Fruit fly (Drosophila melanogaster): ENCODE results near the gene Madm.

Gene Madm

DNA sequence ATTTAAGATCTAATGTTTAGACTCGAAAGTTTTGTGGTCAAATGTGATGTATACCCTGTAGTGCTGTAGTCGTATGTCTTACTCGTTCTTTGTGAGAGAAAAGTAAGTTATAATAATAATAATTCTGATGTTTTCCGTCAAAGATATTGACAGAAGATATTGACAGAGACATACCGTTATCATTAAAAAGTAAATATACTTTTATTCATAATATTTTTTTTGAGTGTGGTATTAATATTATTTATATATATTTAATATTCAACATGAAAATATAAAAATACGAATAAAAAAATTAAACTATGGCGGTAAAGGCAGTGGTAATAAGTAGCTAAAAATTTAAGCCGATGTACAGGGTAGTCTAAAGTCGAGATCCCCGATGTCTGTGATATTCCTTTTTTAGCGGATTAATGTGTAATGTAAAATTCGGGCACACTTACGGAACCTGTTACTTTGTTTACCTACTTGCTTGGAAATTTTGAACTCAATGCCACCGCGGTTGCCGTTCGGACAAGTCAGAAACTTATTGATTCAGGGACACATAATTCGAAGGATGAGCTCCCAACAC is 5.9 kb upstream of the Madm start, which contains the start of the genes CG2100 and CG1236 (continued):
- TF ChIP-seq mam (GFP tag; optimal IDR thresholded peaks at IDR 0.05) (peak; percentile 53), CG18476 (GFP tag; optimal IDR thresholded peaks at IDR 0.05) (peak; percentile 58), Ravus (GFP tag; IDR thresholded peaks at IDR 0.05) (no peak; the same call in 1 of the 2 replicates), CG2678 (tag; optimal IDR thresholded peaks at IDR 0.05) (peak; percentile 92), CG9932 (GFP tag; IDR thresholded peaks at IDR 0.05) (peak; percentile 74), CG15011 (GFP tag; optimal IDR thresholded peaks at IDR 0.05) (no peak), emc (GFP tag; optimal IDR thresholded peaks at IDR 0.05) (no peak), tll (GFP tag; optimal IDR thresholded peaks at IDR 0.05) (peak in 1 of 2 experiments; percentile 32), gsb-n (tag; optimal IDR thresholded peaks at IDR 0.05) (no peak), h (optimal IDR thresholded peaks at IDR 0.05) (no peak), chm (GFP tag; IDR thresholded peaks at IDR 0.05) (peak; percentile 79), Sry-δ (GFP tag; optimal IDR thresholded peaks at IDR 0.05) (no peak), ttk (GFP tag; IDR thresholded peaks at IDR 0.05) (peak; percentile 77), CG6272 (GFP tag; IDR thresholded peaks at IDR 0.05) (peak; percentile 66), C15 (GFP tag; IDR thresholded peaks at IDR 0.05) (0 out of 3 replicates have a peak, but pooled peaks have one; percentile 29), jigr1 (GFP tag; IDR thresholded peaks at IDR 0.05) (peak; percentile 72; the same call in 2 of the 3 replicates), HLHmδ (GFP tag; optimal IDR thresholded peaks at IDR 0.05) (no peak), CG2875 (GFP tag; optimal IDR thresholded peaks at IDR 0.05) (peak; percentile 79), CG43689 (GFP tag; IDR thresholded peaks at IDR 0.05) (no peak), grn (GFP tag; optimal IDR thresholded peaks at IDR 0.05) (no peak), CG8388 (GFP tag; optimal IDR thresholded peaks at IDR 0.05) (peak; percentile 90), CG8359 (GFP tag; optimal IDR thresholded peaks at IDR 0.05; ENCODE audit: borderline replicate concordance) (peak; percentile 63), CG10147 (GFP tag; optimal IDR thresholded peaks at IDR 0.05) (peak; percentile 81), tap (tag; optimal IDR thresholded peaks at IDR 0.05) (peak; percentile 81), tna (GFP tag; IDR thresholded peaks at IDR 0.05; ENCODE audit: partially characterized antibody) (no peak), CG3407 (GFP tag; optimal IDR thresholded peaks at IDR 0.05) (peak; percentile 77), Kr (GFP tag; optimal IDR thresholded peaks at IDR 0.05) (no peak), CG1647 (GFP tag; optimal IDR thresholded peaks at IDR 0.05) (peak; percentile 8), kni (GFP tag; optimal IDR thresholded peaks at IDR 0.05) (no peak), Jarid2 (GFP tag; optimal IDR thresholded peaks at IDR 0.05) (peak; percentile 60), CG12659 (GFP tag; optimal IDR thresholded peaks at IDR 0.05) (peak; percentile 93), H15 (GFP tag; IDR thresholded peaks at IDR 0.05) (no peak; the same call in 2 of the 3 replicates), Hmr (GFP tag; optimal IDR thresholded peaks at IDR 0.05) (peak; percentile 89), Med (GFP tag) (peak; percentile 88), dpn (GFP tag; optimal IDR thresholded peaks at IDR 0.05) (peak; percentile 51 to 84), cad (GFP tag; optimal IDR thresholded peaks at IDR 0.05) (no peak), CG32772 (GFP tag; IDR thresholded peaks at IDR 0.05) (peak; percentile 46; the same call in 1 of the 2 replicates), CG1603 (tag; optimal IDR thresholded peaks at IDR 0.05) (no peak), PHDP (tag; optimal IDR thresholded peaks at IDR 0.05) (peak; percentile 88), NC2α (GFP tag; optimal IDR thresholded peaks at IDR 0.05) (no peak), prd (optimal IDR thresholded peaks at IDR 0.05) (no peak), prd (GFP tag; IDR thresholded peaks at IDR 0.05) (peak; percentile 80; the same call in 2 of the 3 replicates), hkb (optimal IDR thresholded peaks at IDR 0.05) (no peak), hkb (GFP tag; IDR thresholded peaks at IDR 0.05) (no peak; the same call in 1 of the 2 replicates), CG31224 (GFP tag; IDR thresholded peaks at IDR 0.05) (peak; percentile 72; the same call in 1 of the 2 replicates), CG4820 (GFP tag; optimal IDR thresholded peaks at IDR 0.05) (peak; percentile 79), CG15696 (tag; optimal IDR thresholded peaks at IDR 0.05) (peak; percentile 84), CG14710 (tag; optimal IDR thresholded peaks at IDR 0.05) (peak; percentile 91), CG5180 (GFP tag; optimal IDR thresholded peaks at IDR 0.05) (no peak), CG2199 (GFP tag; IDR thresholded peaks at IDR 0.05) (no peak)

Data from whole organism, embryonic.